Fruit fly (Drosophila melanogaster) whole organism, pupa: ENCODE results near the gene CG45544.

Experiments used
- CG10348 ChIP-seq: fragments of 200-800 bp; sonication (Bioruptor generic); IDR thresholded peaks from 2 replicates; pipeline ENCODE4 v1.3.6; 2022; ENCODE audit warnings: missing biosample characterization, missing genetic modification characterization
- CG12605 ChIP-seq: fragments of 200-800 bp; sonication (Bioruptor generic); IDR thresholded peaks from 2 replicates; pipeline ENCODE4 v1.3.6; 2022; ENCODE audit warnings: missing biosample characterization, missing genetic modification characterization
- CG13204 ChIP-seq: fragments of 200-800 bp; sonication (Bioruptor generic); optimal IDR thresholded peaks from 2 replicates; lab custom pipeline; 2018; ENCODE audit warnings: missing biosample characterization, mild to moderate bottlenecking, missing genetic modification characterization, moderate library complexity
- CG14655 ChIP-seq: fragments of 200-800 bp; sonication (Bioruptor generic); optimal IDR thresholded peaks from 3 replicates; lab custom pipeline; 2017; ENCODE audit warnings: mild to moderate bottlenecking, missing biosample characterization, missing genetic modification reagents, missing genetic modification characterization
- CG15710 ChIP-seq: fragments of 200-800 bp; sonication (Bioruptor generic); optimal IDR thresholded peaks from 2 replicates; lab custom pipeline; 2018; ENCODE audit warnings: missing biosample characterization, mild to moderate bottlenecking, missing genetic modification characterization, moderate library complexity
- CG17806 ChIP-seq: fragments of 200-800 bp; sonication (Bioruptor generic); optimal IDR thresholded peaks from 2 replicates; lab custom pipeline; 2018; ENCODE audit warnings: missing biosample characterization, mild to moderate bottlenecking, missing genetic modification characterization, moderate library complexity
- CG32121 ChIP-seq: fragments of 200-800 bp; sonication (Bioruptor generic); IDR thresholded peaks from 2 replicates; pipeline ENCODE4 v1.3.6; 2022; ENCODE audit warnings: missing biosample characterization, missing genetic modification characterization
- CG34367 ChIP-seq: fragments of 200-800 bp; sonication (Bioruptor generic); optimal IDR thresholded peaks from 2 replicates; lab custom pipeline; 2018; ENCODE audit warnings: missing biosample characterization, mild to moderate bottlenecking, missing genetic modification characterization
- CG4496 ChIP-seq: fragments of 200-800 bp; sonication (Bioruptor generic); IDR thresholded peaks from 3 replicates; pipeline ENCODE4 v1.3.6; 2022; ENCODE audit warnings: missing biosample characterization, missing genetic modification characterization
- CG8159 ChIP-seq: fragments of 200-800 bp; sonication (Bioruptor generic); optimal IDR thresholded peaks from 3 replicates; lab custom pipeline; 2018; ENCODE audit warnings: missing biosample characterization, mild to moderate bottlenecking, missing genetic modification characterization, moderate library complexity
- CG8301 ChIP-seq: fragments of 200-800 bp; sonication (Bioruptor generic); optimal IDR thresholded peaks from 2 replicates; lab custom pipeline; 2018; ENCODE audit warnings: missing biosample characterization, mild to moderate bottlenecking, missing genetic modification characterization
- CG9948 ChIP-seq: fragments of 200-800 bp; sonication (Bioruptor generic); optimal IDR thresholded peaks from 2 replicates; lab custom pipeline; 2018; ENCODE audit warnings: missing biosample characterization, mild to moderate bottlenecking, missing genetic modification characterization, moderate library complexity
- D1 ChIP-seq: fragments of 200-800 bp; sonication (Bioruptor generic); optimal IDR thresholded peaks from 2 replicates; lab custom pipeline; 2018; ENCODE audit warnings: missing biosample characterization, mild to moderate bottlenecking, missing genetic modification characterization, moderate library complexity
- EcR ChIP-seq: fragments of 200-800 bp; sonication (Bioruptor generic); optimal IDR thresholded peaks from 3 replicates; lab custom pipeline; 2019; ENCODE audit warnings: missing biosample characterization, missing genetic modification characterization, mild to moderate bottlenecking, moderate library complexity, missing genetic modification reagents
- Ets98B ChIP-seq: fragments of 200-800 bp; sonication (Bioruptor generic); IDR thresholded peaks from 2 replicates; pipeline ENCODE4 v1.3.6; 2022; ENCODE audit warnings: missing biosample characterization, missing genetic modification characterization
- Pif1A ChIP-seq: fragments of 200-800 bp; sonication (Bioruptor generic); optimal IDR thresholded peaks from 3 replicates; lab custom pipeline; 2016; ENCODE audit warnings: missing biosample characterization, missing genetic modification characterization
- Pif1B ChIP-seq: fragments of 200-800 bp; sonication (Bioruptor generic); optimal IDR thresholded peaks from 3 replicates; lab custom pipeline; 2016; ENCODE audit warnings: missing biosample characterization, missing genetic modification characterization
- Snoo ChIP-seq: fragments of 200-800 bp; sonication (Bioruptor generic); optimal IDR thresholded peaks from 3 replicates; lab custom pipeline; 2017; ENCODE audit warnings: missing biosample characterization, mild to moderate bottlenecking, missing genetic modification characterization, inconsistent platforms
- fd96Ca ChIP-seq: fragments of 200-800 bp; sonication (Bioruptor generic); IDR thresholded peaks from 3 replicates; pipeline ENCODE4 v1.3.6; 2022; ENCODE audit warnings: missing biosample characterization, missing genetic modification characterization
- gl ChIP-seq: fragments of 200-800 bp; sonication (Bioruptor generic); optimal IDR thresholded peaks from 2 replicates; lab custom pipeline; 2018; ENCODE audit warnings: missing biosample characterization, mild to moderate bottlenecking, missing genetic modification characterization
- rn ChIP-seq: fragments of 200-800 bp; sonication (Bioruptor generic); IDR thresholded peaks from 2 replicates; pipeline ENCODE4 v1.3.6; 2022; ENCODE audit warnings: missing biosample characterization, missing genetic modification characterization

Gene CG45544

DNA sequence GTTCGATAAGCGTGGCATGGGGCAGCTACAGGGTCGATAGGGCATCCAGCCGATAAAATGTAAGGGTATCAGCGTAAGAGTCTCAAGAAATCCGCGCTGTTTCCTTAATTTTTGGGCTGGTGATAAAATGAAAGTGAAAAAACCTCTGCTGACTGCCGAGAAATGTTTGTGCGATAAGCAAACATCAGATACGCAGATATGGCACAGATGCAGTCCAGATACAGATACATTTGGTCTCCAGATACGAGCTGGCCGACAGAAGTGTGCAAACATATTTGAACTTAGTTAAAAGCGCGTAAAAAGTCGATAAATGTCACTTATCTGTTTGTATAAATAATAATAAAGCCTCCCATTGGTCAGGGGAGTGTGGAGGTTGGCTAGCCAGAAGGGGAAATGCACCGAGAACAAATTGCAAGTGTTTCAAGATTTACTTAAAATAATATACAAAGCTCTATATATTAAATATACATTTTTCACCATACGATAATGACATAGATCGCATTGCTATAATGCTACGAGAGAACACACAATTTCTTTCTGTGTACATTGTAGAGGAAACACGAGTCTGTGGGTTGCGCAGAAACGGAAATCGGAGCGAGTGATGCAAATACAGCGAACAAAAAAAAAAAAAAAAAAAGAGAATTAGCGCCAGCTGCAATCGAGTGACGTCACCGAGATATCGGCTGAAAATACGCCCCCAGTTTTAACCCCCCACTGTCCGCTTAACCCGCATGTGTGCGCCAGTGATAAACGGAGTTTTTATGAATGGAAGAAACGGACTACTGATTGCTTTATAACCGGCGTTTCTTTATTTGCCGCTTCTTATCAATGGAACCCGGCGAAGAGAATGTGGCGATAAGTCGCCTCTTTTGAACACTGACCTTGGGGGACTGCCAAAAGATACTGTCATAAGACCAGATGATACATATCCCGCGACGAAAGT lies 34.6 kb downstream of the CG45544 start:
- peak; percentile 75 for TF ChIP-seq CG8159 (tag; lab: Kevin White, UChicago)
- TF ChIP-seq Ets98B (GFP tag; lab: Robert Waterston, UW), result peak; percentile 66
- TF ChIP-seq CG14655, result peak; percentile 72
- no peak for TF ChIP-seq Snoo (tag; lab: Kevin White, UChicago)
- no peak for TF ChIP-seq EcR
- peak; percentile 2 for TF ChIP-seq Pif1A (GFP tag; lab: Kevin White, UChicago)
- TF ChIP-seq D1 (tag; lab: Kevin White, UChicago), result no peak
- peak; percentile 62 for TF ChIP-seq CG9948 (tag; lab: Kevin White, UChicago)
- peak; percentile 71 for TF ChIP-seq CG17806 (tag; lab: Kevin White, UChicago)
- no peak for TF ChIP-seq CG12605
- TF ChIP-seq rn (GFP tag; lab: Robert Waterston, UW), result peak; percentile 37; the same call in 1 of the 2 replicates
- peak; percentile 56 for TF ChIP-seq CG15710 (tag; lab: Kevin White, UChicago)
- peak; percentile 50 for TF ChIP-seq Pif1B (GFP tag; lab: Kevin White, UChicago)
- TF ChIP-seq CG4496, result peak; percentile 80
- no peak for TF ChIP-seq CG34367 (tag; lab: Kevin White, UChicago)
- TF ChIP-seq CG32121 (GFP tag; lab: Robert Waterston, UW), result no peak
- TF ChIP-seq gl (tag; lab: Kevin White, UChicago), result peak; percentile 19
- peak; percentile 66; the same call in 2 of the 3 replicates for TF ChIP-seq fd96Ca (GFP tag; lab: Robert Waterston, UW)
- TF ChIP-seq CG8301 (tag; lab: Kevin White, UChicago), result peak; percentile 56
- no peak for TF ChIP-seq CG10348 (GFP tag; lab: Robert Waterston, UW)

DNA sequence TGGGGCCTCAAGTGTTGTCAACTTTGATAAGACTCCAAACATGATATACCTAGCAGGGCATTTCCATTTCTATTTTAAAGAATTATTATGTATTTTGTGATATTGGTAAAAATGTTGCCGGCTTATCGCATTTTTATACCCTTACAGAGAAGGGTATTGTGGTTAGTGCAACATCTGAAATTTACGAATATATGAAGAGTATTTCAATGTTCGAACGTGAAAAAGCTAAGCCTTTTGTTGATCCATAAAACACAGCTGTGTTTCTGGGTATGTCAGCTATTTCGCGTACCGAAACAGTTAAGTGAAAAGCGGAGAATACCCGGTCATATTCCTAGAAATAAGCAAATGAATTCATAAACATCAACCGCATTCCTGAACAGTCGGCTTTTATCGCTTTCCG lies 35.6 kb downstream of the CG45544 start:
- no peak for TF ChIP-seq Pif1A (GFP tag; lab: Kevin White, UChicago)
- no peak for TF ChIP-seq CG34367 (tag; lab: Kevin White, UChicago)
- TF ChIP-seq CG10348 (GFP tag; lab: Robert Waterston, UW), result no peak
- TF ChIP-seq CG17806 (tag; lab: Kevin White, UChicago), result no peak
- no peak for TF ChIP-seq CG8301 (tag; lab: Kevin White, UChicago)
- no peak for TF ChIP-seq CG9948 (tag; lab: Kevin White, UChicago)
- no peak for TF ChIP-seq CG4496
- TF ChIP-seq gl (tag; lab: Kevin White, UChicago), result no peak
- no peak for TF ChIP-seq CG13204 (GFP tag; lab: Kevin White, UChicago)
- no peak for TF ChIP-seq CG32121 (GFP tag; lab: Robert Waterston, UW)
- no peak for TF ChIP-seq Pif1B (GFP tag; lab: Kevin White, UChicago)
- no peak for TF ChIP-seq CG8159 (tag; lab: Kevin White, UChicago)
- TF ChIP-seq CG12605, result no peak

DNA sequence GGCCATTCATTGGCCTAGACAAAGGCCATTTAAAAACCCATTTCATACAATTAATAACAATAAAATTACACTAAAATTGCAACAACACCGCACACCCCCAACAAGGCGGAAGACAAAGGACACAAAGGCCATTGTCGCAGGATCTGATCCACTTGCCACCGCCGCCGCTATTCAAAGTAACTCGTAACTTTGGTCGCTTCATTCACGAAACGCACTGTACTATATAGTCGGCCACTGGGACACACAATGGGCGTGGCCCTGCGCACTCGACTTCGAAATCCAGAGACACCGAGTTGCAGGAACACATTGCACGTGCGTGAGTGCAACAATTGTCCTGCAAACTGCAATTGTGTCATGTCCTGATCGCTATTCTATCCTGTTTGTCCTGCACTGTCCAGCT lies 37.2 kb downstream of the CG45544 start:
- TF ChIP-seq CG34367 (tag; lab: Kevin White, UChicago) (no peak), EcR (no peak)

DNA sequence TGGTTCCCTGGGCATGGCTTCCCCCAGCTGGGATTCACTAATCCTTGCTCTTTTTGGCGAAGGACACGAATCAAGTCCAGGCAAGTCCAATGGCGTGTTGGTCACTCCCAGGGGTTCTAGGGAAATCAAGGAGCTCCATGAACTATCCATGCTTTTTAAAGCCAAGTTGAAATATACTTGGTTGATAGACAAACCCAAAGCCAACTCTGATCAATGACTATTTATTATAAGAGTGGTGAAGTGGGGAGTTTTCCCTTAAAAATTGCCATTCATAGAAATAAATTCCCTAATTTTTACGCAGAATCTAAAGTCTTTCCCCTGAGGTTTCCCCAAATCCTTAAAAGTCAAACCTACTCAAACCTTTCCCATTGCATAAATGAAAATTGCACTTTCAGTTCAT lies 40.8 kb downstream of the CG45544 start, which contains the start of gene CG14506:
TSS of gene CG14506 (minus strand) at position 101 of the 400 bp plus-strand sequence.
- TF ChIP-seq CG4496 (no peak), rn (GFP tag; lab: Robert Waterston, UW) (no peak), CG13204 (GFP tag; lab: Kevin White, UChicago) (no peak), gl (tag; lab: Kevin White, UChicago) (no peak), CG9948 (tag; lab: Kevin White, UChicago) (no peak), Pif1B (GFP tag; lab: Kevin White, UChicago) (no peak), CG8159 (tag; lab: Kevin White, UChicago) (no peak), CG8301 (tag; lab: Kevin White, UChicago) (no peak), fd96Ca (GFP tag; lab: Robert Waterston, UW) (no peak), CG17806 (tag; lab: Kevin White, UChicago) (no peak), CG12605 (no peak), CG34367 (tag; lab: Kevin White, UChicago) (no peak), CG14655 (no peak)

DNA sequence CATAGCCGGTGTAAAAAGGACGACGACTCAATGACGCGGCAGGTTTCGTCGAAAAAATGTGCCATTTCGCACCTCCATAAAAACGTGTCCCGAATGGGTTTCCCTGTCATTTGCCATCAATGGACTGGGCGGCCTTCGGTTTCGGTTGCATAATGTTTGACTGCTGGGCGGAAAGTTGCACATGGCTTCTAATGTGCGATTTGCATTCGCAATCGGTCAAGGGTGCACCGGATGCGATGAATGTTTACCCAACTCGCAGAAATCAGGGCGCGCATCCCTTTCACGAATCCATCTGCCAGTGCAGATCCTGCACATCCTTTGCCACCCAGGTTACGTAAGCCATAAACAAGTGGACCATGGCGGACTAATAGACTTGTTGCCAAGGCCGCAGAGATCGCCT lies 41.5 kb downstream of the CG45544 start:
- TF ChIP-seq CG15710 (tag; lab: Kevin White, UChicago) (no peak), gl (tag; lab: Kevin White, UChicago) (no peak), CG17806 (tag; lab: Kevin White, UChicago) (no peak)

DNA sequence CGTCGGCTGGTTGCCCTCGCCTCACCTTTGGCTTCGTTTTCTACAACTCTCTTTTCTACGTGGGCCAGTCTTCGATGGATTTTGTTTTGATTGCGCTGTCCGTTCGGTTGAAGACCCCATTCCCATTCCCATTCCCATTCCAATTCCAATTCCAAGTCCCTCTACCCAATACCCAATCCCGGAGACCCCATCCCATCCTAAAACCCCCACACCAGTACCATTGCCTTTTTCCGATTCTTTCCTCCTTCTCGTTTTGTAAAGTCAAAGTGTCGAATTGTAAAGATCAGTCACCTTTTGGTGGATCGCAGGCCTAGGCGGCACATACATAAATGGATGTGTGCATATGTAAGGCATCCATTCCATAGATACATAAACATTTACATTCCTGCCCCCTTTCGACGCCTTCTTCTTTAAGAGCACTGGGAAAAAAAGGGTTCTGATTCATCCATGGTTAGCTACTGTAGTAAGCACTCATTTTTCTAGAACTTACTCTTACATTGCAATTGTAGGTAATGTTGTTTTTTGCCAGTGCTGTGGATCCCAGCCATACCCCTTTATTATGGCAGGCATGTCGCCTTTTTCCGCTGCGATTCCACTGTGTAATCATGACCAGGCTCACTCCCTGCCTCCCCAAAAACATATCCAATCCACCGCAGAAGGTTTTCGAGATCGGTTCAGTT lies 43.6 kb downstream of the CG45544 start:
- TF ChIP-seq D1 (tag; lab: Kevin White, UChicago) (peak; percentile 17), CG8301 (tag; lab: Kevin White, UChicago) (peak; percentile 75), Pif1B (GFP tag; lab: Kevin White, UChicago) (peak; percentile 11), CG34367 (tag; lab: Kevin White, UChicago) (peak; percentile 46), CG8159 (tag; lab: Kevin White, UChicago) (peak; percentile 78), rn (GFP tag; lab: Robert Waterston, UW) (0 out of 2 replicates have a peak, but pooled peaks have one; percentile 10), CG13204 (GFP tag; lab: Kevin White, UChicago) (peak; percentile 16), gl (tag; lab: Kevin White, UChicago) (peak; percentile 70), CG17806 (tag; lab: Kevin White, UChicago) (peak; percentile 77), CG32121 (GFP tag; lab: Robert Waterston, UW) (no peak), Pif1A (GFP tag; lab: Kevin White, UChicago) (peak; percentile 63), Ets98B (GFP tag; lab: Robert Waterston, UW) (peak; percentile 47), Snoo (tag; lab: Kevin White, UChicago) (no peak), CG10348 (GFP tag; lab: Robert Waterston, UW) (no peak), CG15710 (tag; lab: Kevin White, UChicago) (peak; percentile 64), CG4496 (peak; percentile 52), fd96Ca (GFP tag; lab: Robert Waterston, UW) (peak; percentile 69), CG9948 (tag; lab: Kevin White, UChicago) (peak; percentile 75), CG12605 (peak; percentile 42; the same call in 1 of the 2 replicates), CG14655 (peak; percentile 86), EcR (peak; percentile 91)
